Fruit fly (Drosophila melanogaster) whole organism: ENCODE data around the gene CG12607.

Experiments
- CG8478 ChIP-seq: fragments of >200 bp; optimal IDR thresholded peaks from 2 replicates; lab custom pipeline; 2018; ENCODE audit warnings: inconsistent platforms
- Dll ChIP-seq: fragments of >200 bp; optimal IDR thresholded peaks from 2 replicates; lab custom pipeline; 2017
- pan ChIP-seq: fragments of >200 bp; optimal IDR thresholded peaks from 2 replicates; lab custom pipeline; 2017
- psq ChIP-seq: fragments of >200 bp; optimal IDR thresholded peaks from 2 replicates; lab custom pipeline; 2017
- usp ChIP-seq: fragments of >200 bp; optimal IDR thresholded peaks from 2 replicates; lab custom pipeline; 2017; ENCODE audit warnings: missing biosample characterization, missing genetic modification characterization, mixed read lengths

dm6 chr3L:4431111-4431730, 15.2 kb upstream of the CG12607 start:
- no peak for TF ChIP-seq usp (GFP tag; lab: Kevin White, UChicago)
- no peak for TF ChIP-seq CG8478 (lab: Kevin White, UChicago)
- no peak for TF ChIP-seq psq (lab: Kevin White, UChicago)
- no peak for TF ChIP-seq pan (lab: Kevin White, UChicago)
- no peak for TF ChIP-seq Dll (lab: Kevin White, UChicago)
